Worm (Caenorhabditis elegans) whole organism, young adult: ENCODE results near the gene srw-22.

Experiments used
- F39B2.1 ChIP-seq: fragments of 200-800 bp; sonication (Bioruptor generic); IDR thresholded peaks from 2 replicates; pipeline ENCODE4 v1.3.6; 2022; ENCODE audit warnings: missing genetic modification reagents, missing genetic modification characterization, missing compliant biosample characterization
- F57C9.4 ChIP-seq: sonication (generic microtip); optimal IDR thresholded peaks from 2 replicates; lab custom pipeline; 2017; ENCODE audit warnings: mild to moderate bottlenecking, missing genetic modification characterization, missing compliant biosample characterization
- ama-1 ChIP-seq, 3 experiments: fragments of 150-350 bp in 1 of 3; sonication (generic microtip) in 2 of 3; optimal IDR thresholded peaks; 2 replicates each; lab custom pipeline; 2014 to 2018; ENCODE audit warnings: missing biosample characterization in 2 of 3, missing genetic modification characterization in 2 of 3, missing genetic modification reagents in 2 of 3
- dpl-1 ChIP-seq: fragments of 150-350 bp; optimal IDR thresholded peaks from 2 replicates; lab custom pipeline; 2014; ENCODE audit warnings: missing biosample characterization, missing genetic modification reagents, missing genetic modification characterization
- lin-35 ChIP-seq, 3 experiments: fragments of 150-350 bp in 2 of 3; sonication (generic microtip) in 1 of 3; optimal IDR thresholded peaks; 2 replicates each; lab custom pipeline; 2014 to 2018; ENCODE audit warnings: missing biosample characterization in 3 of 3, missing genetic modification characterization in 3 of 3, missing genetic modification reagents in 3 of 3
- rec-8 ChIP-seq, 2 experiments: sonication (generic microtip); optimal IDR thresholded peaks; 2 replicates each; lab custom pipeline; 2016; ENCODE audit warnings: mild to moderate bottlenecking in 2 of 2, missing genetic modification characterization in 2 of 2, missing genetic modification reagents in 2 of 2, missing genotype in 2 of 2, missing biosample characterization in 1 of 2, missing compliant biosample characterization in 1 of 2, moderate library complexity in 1 of 2
- unc-130 ChIP-seq: sonication (generic microtip); optimal IDR thresholded peaks from 2 replicates; lab custom pipeline; 2016; ENCODE audit warnings: missing genetic modification reagents, missing genetic modification characterization, missing compliant biosample characterization
- unc-62 ChIP-seq: fragments of 150-350 bp; optimal IDR thresholded peaks from 2 replicates; lab custom pipeline; 2014; ENCODE audit warnings: missing biosample characterization, missing genetic modification reagents, missing genetic modification characterization
- ztf-6 ChIP-seq: fragments of 200-800 bp; sonication (Bioruptor generic); IDR thresholded peaks from 2 replicates; pipeline ENCODE4 v1.3.6; 2022; ENCODE audit warnings: missing genetic modification reagents, missing genetic modification characterization, missing compliant biosample characterization

DNA sequence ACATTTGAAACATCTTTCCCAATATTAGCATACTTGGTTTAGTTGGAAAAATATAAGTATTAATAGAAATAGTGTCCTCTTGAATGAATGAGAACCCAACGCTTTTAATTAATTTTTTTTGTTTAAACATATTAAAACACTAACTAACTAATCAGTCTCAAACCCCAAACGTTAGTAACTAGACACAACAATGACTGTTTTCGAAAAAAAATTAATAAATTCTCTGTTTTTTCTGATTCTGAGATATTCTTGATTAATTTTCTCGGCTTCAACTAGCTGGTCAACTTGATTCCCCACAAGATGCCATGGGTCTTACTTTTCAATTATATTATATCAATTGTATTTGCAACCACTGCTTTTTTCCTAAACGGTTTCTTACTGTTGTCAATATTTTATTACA is 16.3 kb upstream of the srw-22 start, which contains the start of gene srbc-76:
- TF ChIP-seq unc-62 (no peak), ama-1 (optimal IDR thresholded peaks at IDR 0.05; lab: Kevin White, UChicago) (no peak), ama-1 (GFP tag; optimal IDR thresholded peaks at IDR 0.05; lab: Kevin White, UChicago) (no peak), lin-35 (GFP tag; optimal IDR thresholded peaks at IDR 0.05; lab: Kevin White, UChicago) (no peak), F39B2.1 (GFP tag; lab: Robert Waterston, UW) (no peak), F57C9.4 (tag; lab: Kevin White, UChicago) (no peak), ztf-6 (GFP tag; lab: Robert Waterston, UW) (no peak), dpl-1 (GFP tag; lab: Kevin White, UChicago) (no peak), rec-8 (tag; optimal IDR thresholded peaks at IDR 0.05; lab: Kevin White, UChicago) (no peak), unc-130 (GFP tag; lab: Kevin White, UChicago) (no peak)
